Worm (Caenorhabditis elegans): ENCODE data around the gene H10D18.1.

The H10D18.1 gene

ce11 chrV:3803343-3803742 is 11.7 kb upstream of the H10D18.1 start, which contains the start of gene cyp-33C8:
cyp-33C8 (minus strand) TSS chrV:3803542.
- TF ChIP-seq unc-55 (GFP tag; optimal IDR thresholded peaks at IDR 0.05): peak; percentile 52
- no peak for TF ChIP-seq nhr-6 (tag; optimal IDR thresholded peaks at IDR 0.05)
- TF ChIP-seq C34F6.9 (tag; optimal IDR thresholded peaks at IDR 0.05): peak; percentile 49
- TF ChIP-seq elt-1 (tag; optimal IDR thresholded peaks at IDR 0.05): no peak
- no peak for TF ChIP-seq zag-1 (tag; optimal IDR thresholded peaks at IDR 0.05)
- TF ChIP-seq ama-1 (optimal IDR thresholded peaks at IDR 0.05): no peak
- no peak for TF ChIP-seq R02D3.7 (tag; optimal IDR thresholded peaks at IDR 0.05)
- TF ChIP-seq nhr-25 (tag; optimal IDR thresholded peaks at IDR 0.05): no peak
- TF ChIP-seq lin-13 (GFP tag; optimal IDR thresholded peaks at IDR 0.05): no peak
- TF ChIP-seq fos-1 (tag; optimal IDR thresholded peaks at IDR 0.05): peak; percentile 51
- peak; percentile 71 for TF ChIP-seq sma-9 (GFP tag; optimal IDR thresholded peaks at IDR 0.05)
- no peak for TF ChIP-seq sma-9 (tag; optimal IDR thresholded peaks at IDR 0.05)
- peak; percentile 95 for TF ChIP-seq nhr-129 (tag; optimal IDR thresholded peaks at IDR 0.05)
- TF ChIP-seq nhr-77 (tag; optimal IDR thresholded peaks at IDR 0.05): no peak

ce11 chrV:3805499-3805898 is 9.5 kb upstream of the H10D18.1 start, which contains the start of gene R08F11.4:
R08F11.4 (minus strand) TSS chrV:3805527.
- TF ChIP-seq nhr-21 (tag; optimal IDR thresholded peaks at IDR 0.05) (no peak), lin-11 (tag; optimal IDR thresholded peaks at IDR 0.05) (no peak), Y55F3AM.14 (GFP tag; optimal IDR thresholded peaks at IDR 0.05) (no peak), nhr-129 (tag; optimal IDR thresholded peaks at IDR 0.05) (peak; percentile 98), fos-1 (tag; optimal IDR thresholded peaks at IDR 0.05) (peak; percentile 5), nhr-6 (tag; optimal IDR thresholded peaks at IDR 0.05) (no peak)

DNA sequence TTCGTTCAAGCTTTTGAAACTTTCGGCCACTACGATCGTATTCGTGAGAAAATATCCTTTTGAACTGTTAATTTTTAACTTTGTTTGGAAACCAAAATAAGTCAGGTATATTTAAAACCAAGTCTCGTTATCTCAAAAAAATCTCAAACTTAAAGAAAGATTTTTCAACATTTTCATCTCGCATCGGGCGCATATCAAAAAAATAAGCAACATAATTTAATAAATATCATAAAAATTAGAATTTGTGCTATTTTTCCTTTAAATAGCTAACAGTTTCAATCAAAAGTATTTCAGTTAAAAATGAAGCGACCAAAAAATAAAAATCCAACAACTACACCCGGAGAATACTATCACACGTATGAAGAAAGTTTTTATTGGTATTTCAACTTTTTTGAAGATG is 9.1 kb upstream of the H10D18.1 start, which contains the start of gene srw-7:
TSS of gene srw-7 (plus strand) at position 301 of the 400 bp plus-strand sequence.
- TF ChIP-seq lsy-2 (tag; optimal IDR thresholded peaks at IDR 0.05) (no peak), mbf-1 (tag; optimal IDR thresholded peaks at IDR 0.05) (no peak), zag-1 (tag; optimal IDR thresholded peaks at IDR 0.05) (no peak), nhr-25 (tag; optimal IDR thresholded peaks at IDR 0.05) (no peak), egl-27 (tag; optimal IDR thresholded peaks at IDR 0.05) (no peak), lin-13 (GFP tag; optimal IDR thresholded peaks at IDR 0.05) (no peak), alr-1 (tag; optimal IDR thresholded peaks at IDR 0.05) (no peak), aly-2 (tag; optimal IDR thresholded peaks at IDR 0.05) (no peak), nhr-129 (tag; optimal IDR thresholded peaks at IDR 0.05) (no peak), ZK546.5 (tag; optimal IDR thresholded peaks at IDR 0.05) (no peak)

- no peak for TF ChIP-seq lin-11 (tag; optimal IDR thresholded peaks at IDR 0.05)
- TF ChIP-seq alr-1 (tag; optimal IDR thresholded peaks at IDR 0.05): no peak
- TF ChIP-seq fos-1 (tag; optimal IDR thresholded peaks at IDR 0.05): no peak
- no peak for TF ChIP-seq peb-1 (tag; optimal IDR thresholded peaks at IDR 0.05)
- no peak for TF ChIP-seq skn-1 (tag; optimal IDR thresholded peaks at IDR 0.05)
- TF ChIP-seq nhr-77 (tag; optimal IDR thresholded peaks at IDR 0.05): no peak
- TF ChIP-seq ZK546.5 (tag; optimal IDR thresholded peaks at IDR 0.05): no peak
- TF ChIP-seq unc-55 (GFP tag; optimal IDR thresholded peaks at IDR 0.05): no peak
- TF ChIP-seq F13H6.1 (tag; optimal IDR thresholded peaks at IDR 0.05): no peak
- TF ChIP-seq sem-4 (tag; optimal IDR thresholded peaks at IDR 0.05): no peak
- TF ChIP-seq aly-2 (tag; optimal IDR thresholded peaks at IDR 0.05): no peak
- no peak for TF ChIP-seq R02D3.7 (tag; optimal IDR thresholded peaks at IDR 0.05)
- TF ChIP-seq unc-62 (GFP tag; optimal IDR thresholded peaks at IDR 0.05): no peak
- TF ChIP-seq nhr-12 (tag; optimal IDR thresholded peaks at IDR 0.05): no peak
Measured at ce11 chrV:3807846-3808245, 7.2 kb upstream of the H10D18.1 start.

DNA sequence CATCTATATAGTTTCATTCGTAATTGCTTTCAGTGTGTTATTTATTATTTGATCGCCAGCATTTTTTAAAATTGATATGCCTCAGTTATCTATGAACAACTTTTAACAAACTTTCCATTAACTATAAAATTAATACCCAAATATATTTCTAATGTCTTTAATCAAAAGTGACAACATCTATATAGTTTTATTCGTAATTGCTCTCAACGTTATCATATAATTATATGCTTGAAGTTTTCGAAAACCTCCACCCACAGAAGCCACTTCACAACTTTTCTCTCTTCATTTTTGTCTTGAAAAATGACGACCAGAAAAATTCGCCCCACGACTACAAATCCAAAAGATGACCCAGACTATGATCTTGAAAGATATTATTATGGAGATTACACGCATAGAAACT is 6.7 kb upstream of the H10D18.1 start, which contains the start of gene srw-6:
TSS of gene srw-6 (plus strand) at position 301 of the 400 bp plus-strand sequence.
- no peak for TF ChIP-seq nhr-77 (tag; optimal IDR thresholded peaks at IDR 0.05)
- TF ChIP-seq alr-1 (tag; optimal IDR thresholded peaks at IDR 0.05): no peak
- TF ChIP-seq lin-11 (tag; optimal IDR thresholded peaks at IDR 0.05): no peak

DNA sequence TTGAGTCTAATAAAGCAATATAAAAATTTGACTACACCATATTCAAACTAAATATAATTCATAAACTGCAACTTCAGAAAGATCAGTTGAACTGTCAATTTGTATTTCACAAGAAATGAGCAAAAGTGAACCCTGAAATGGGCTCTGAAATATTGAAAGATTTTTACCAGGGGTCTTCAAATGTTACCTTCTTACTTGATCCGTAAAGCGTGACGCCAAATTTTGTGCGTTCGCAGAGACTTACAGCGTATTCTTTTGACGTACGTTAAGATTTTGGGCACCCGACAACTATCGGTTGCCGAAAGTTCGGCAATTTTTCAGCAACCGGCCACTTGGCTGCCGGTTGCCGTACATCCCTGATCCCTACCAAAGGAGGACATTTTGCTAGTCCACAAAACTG is 5.0 kb upstream of the H10D18.1 start:
- TF ChIP-seq lin-13 (GFP tag; optimal IDR thresholded peaks at IDR 0.05): no peak
- TF ChIP-seq fos-1 (tag; optimal IDR thresholded peaks at IDR 0.05): no peak
- TF ChIP-seq nhr-10 (tag; optimal IDR thresholded peaks at IDR 0.05): no peak
- TF ChIP-seq ztf-11 (tag; optimal IDR thresholded peaks at IDR 0.05): no peak
- no peak for TF ChIP-seq snpc-4 (tag; optimal IDR thresholded peaks at IDR 0.05)
- TF ChIP-seq elt-3 (tag; optimal IDR thresholded peaks at IDR 0.05): no peak
- no peak for TF ChIP-seq lsy-2 (tag; optimal IDR thresholded peaks at IDR 0.05)
- TF ChIP-seq ama-1 (optimal IDR thresholded peaks at IDR 0.05): no peak
- no peak for TF ChIP-seq zag-1 (tag; optimal IDR thresholded peaks at IDR 0.05)
- no peak for TF ChIP-seq egl-27 (tag; optimal IDR thresholded peaks at IDR 0.05)
- no peak for TF ChIP-seq nhr-11 (tag; optimal IDR thresholded peaks at IDR 0.05)
- no peak for TF ChIP-seq nhr-77 (tag; optimal IDR thresholded peaks at IDR 0.05)
- no peak for TF ChIP-seq Y55F3AM.14 (GFP tag; optimal IDR thresholded peaks at IDR 0.05)

Data from whole organism, L2 larva.